Worm (Caenorhabditis elegans) whole organism, mixed stage, embryonic: Measurements from ENCODE around the gene phf-33.
A peak's percentile ranks its signal among the peaks of the same experiment; 100 is the strongest.

Experiments
- M03D4.4 ChIP-seq: sonication (generic microtip); optimal IDR thresholded peaks from 2 replicates; lab custom pipeline; 2017; ENCODE audit warnings: mild to moderate bottlenecking, missing genetic modification characterization, missing compliant biosample characterization
- bed-3 ChIP-seq: fragments of 200-800 bp; sonication (Bioruptor generic); optimal IDR thresholded peaks from 3 replicates; lab custom pipeline; 2018; ENCODE audit warnings: mild to moderate bottlenecking, missing genetic modification characterization, moderate library complexity, missing compliant biosample characterization
- blmp-1 ChIP-seq: fragments of 150-350 bp; optimal IDR thresholded peaks from 2 replicates; lab custom pipeline; 2014; ENCODE audit warnings: missing biosample characterization, missing genetic modification characterization
- ceh-43 ChIP-seq: fragments of 200-800 bp; sonication (Bioruptor generic); optimal IDR thresholded peaks from 2 replicates; lab custom pipeline; 2018; ENCODE audit warnings: mild to moderate bottlenecking, missing genetic modification characterization, moderate library complexity, missing compliant biosample characterization
- ceh-83 ChIP-seq: fragments of 200-800 bp; sonication (Bioruptor generic); optimal IDR thresholded peaks from 2 replicates; lab custom pipeline; 2018; ENCODE audit warnings: mild to moderate bottlenecking, missing genetic modification characterization, missing compliant biosample characterization
- ces-1 ChIP-seq: fragments of 150-350 bp; optimal IDR thresholded peaks from 2 replicates; lab custom pipeline; 2014; ENCODE audit warnings: missing biosample characterization, missing genetic modification reagents, missing genetic modification characterization
- cnd-1 ChIP-seq: fragments of 200-800 bp; sonication (Bioruptor generic); optimal IDR thresholded peaks from 2 replicates; lab custom pipeline; 2018; ENCODE audit warnings: mild to moderate bottlenecking, missing genetic modification characterization, missing compliant biosample characterization
- drap-1 ChIP-seq: fragments of 200-800 bp; sonication (Bioruptor generic); optimal IDR thresholded peaks from 3 replicates; lab custom pipeline; 2018; ENCODE audit warnings: mild to moderate bottlenecking, missing genetic modification characterization, missing compliant biosample characterization
- elt-1 ChIP-seq: sonication (generic microtip); optimal IDR thresholded peaks from 2 replicates; lab custom pipeline; 2017; ENCODE audit warnings: missing genetic modification characterization, mild to moderate bottlenecking, missing compliant biosample characterization, antibody characterized with exemption, moderate library complexity, borderline replicate concordance; ENCODE audit not compliant: insufficient read depth
- elt-3 ChIP-seq: fragments of 150-350 bp; optimal IDR thresholded peaks from 2 replicates; lab custom pipeline; 2014; ENCODE audit warnings: missing biosample characterization, missing genetic modification characterization
- flh-1 ChIP-seq: fragments of 200-800 bp; sonication (Bioruptor generic); optimal IDR thresholded peaks from 2 replicates; lab custom pipeline; 2018; ENCODE audit warnings: mild to moderate bottlenecking, missing genetic modification characterization, moderate library complexity, missing compliant biosample characterization
- ham-2 ChIP-seq: fragments of 200-800 bp; sonication (Bioruptor generic); optimal IDR thresholded peaks from 2 replicates; lab custom pipeline; 2018; ENCODE audit warnings: mild to moderate bottlenecking, missing genetic modification characterization, missing compliant biosample characterization
- hlh-1 ChIP-seq: fragments of 150-350 bp; optimal IDR thresholded peaks from 2 replicates; lab custom pipeline; 2014; ENCODE audit warnings: missing biosample characterization, missing genetic modification reagents, missing genetic modification characterization
- lin-13 ChIP-seq: fragments of 150-350 bp; optimal IDR thresholded peaks from 2 replicates; lab custom pipeline; 2014; ENCODE audit warnings: missing biosample characterization, missing genetic modification characterization
- lin-32 ChIP-seq: fragments of 200-800 bp; sonication (Bioruptor generic); optimal IDR thresholded peaks from 2 replicates; lab custom pipeline; 2018; ENCODE audit warnings: mild to moderate bottlenecking, missing genetic modification characterization, missing compliant biosample characterization
- mep-1 ChIP-seq: fragments of 150-350 bp; optimal IDR thresholded peaks from 2 replicates; lab custom pipeline; 2017; ENCODE audit warnings: missing biosample characterization, missing genetic modification reagents, missing genetic modification characterization, inconsistent platforms
- mls-2 ChIP-seq: sonication (generic microtip); optimal IDR thresholded peaks from 2 replicates; lab custom pipeline; 2016; ENCODE audit warnings: mild to moderate bottlenecking, missing genetic modification characterization, moderate library complexity, missing compliant biosample characterization
- nhr-12 ChIP-seq: fragments of 150-350 bp; optimal IDR thresholded peaks from 2 replicates; lab custom pipeline; 2014; ENCODE audit warnings: missing biosample characterization, missing genetic modification characterization
- nhr-2 ChIP-seq: fragments of 150-350 bp; optimal IDR thresholded peaks from 2 replicates; lab custom pipeline; 2014; ENCODE audit warnings: missing biosample characterization, missing genetic modification characterization
- nhr-237 ChIP-seq: fragments of 150-350 bp; optimal IDR thresholded peaks from 2 replicates; lab custom pipeline; 2014; ENCODE audit warnings: missing biosample characterization, missing genetic modification characterization
- nhr-28 ChIP-seq: fragments of 150-350 bp; optimal IDR thresholded peaks from 2 replicates; lab custom pipeline; 2014; ENCODE audit warnings: missing biosample characterization, missing genetic modification characterization
- nhr-76 ChIP-seq: sonication (generic microtip); optimal IDR thresholded peaks from 2 replicates; lab custom pipeline; 2017; ENCODE audit warnings: missing biosample characterization, missing genetic modification characterization
- pha-4 ChIP-seq: fragments of 150-350 bp; optimal IDR thresholded peaks from 2 replicates; lab custom pipeline; 2018; ENCODE audit warnings: missing biosample characterization, missing genetic modification reagents, missing genetic modification characterization
- sem-2 ChIP-seq: fragments of 200-800 bp; sonication (Bioruptor generic); optimal IDR thresholded peaks from 2 replicates; lab custom pipeline; 2018; ENCODE audit warnings: mild to moderate bottlenecking, missing genetic modification characterization, missing compliant biosample characterization
- snpc-4 ChIP-seq: fragments of 150-350 bp; optimal IDR thresholded peaks from 2 replicates; lab custom pipeline; 2014; ENCODE audit warnings: missing biosample characterization, missing genetic modification characterization
- sptf-1 ChIP-seq: sonication (generic microtip); optimal IDR thresholded peaks from 2 replicates; lab custom pipeline; 2017; ENCODE audit warnings: mild to moderate bottlenecking, missing genetic modification characterization, moderate library complexity, missing compliant biosample characterization
- unc-120 ChIP-seq: sonication (generic microtip); optimal IDR thresholded peaks from 2 replicates; lab custom pipeline; 2017; ENCODE audit warnings: missing genetic modification characterization, missing compliant biosample characterization; ENCODE audit not compliant: poor library complexity, severe bottlenecking
- unc-39 ChIP-seq: fragments of 150-350 bp; optimal IDR thresholded peaks from 2 replicates; lab custom pipeline; 2014; ENCODE audit warnings: missing biosample characterization, missing genetic modification characterization
- unc-62 ChIP-seq: fragments of 150-350 bp; optimal IDR thresholded peaks from 2 replicates; lab custom pipeline; 2014; ENCODE audit warnings: missing biosample characterization, missing genetic modification reagents, missing genetic modification characterization
- zip-8 ChIP-seq: fragments of 150-350 bp; optimal IDR thresholded peaks from 2 replicates; lab custom pipeline; 2014; ENCODE audit warnings: missing biosample characterization, missing genetic modification characterization
- ztf-11 ChIP-seq: fragments of 150-350 bp; optimal IDR thresholded peaks from 2 replicates; lab custom pipeline; 2014; ENCODE audit warnings: missing biosample characterization, missing genetic modification characterization

phf-33 gene

ce11 chrX:13320575-13320974, 41.8 kb upstream of the phf-33 start:
- TF ChIP-seq blmp-1 (tag; lab: Kevin White, UChicago) (no peak), nhr-76 (tag; lab: Kevin White, UChicago) (no peak), mls-2 (tag; lab: Kevin White, UChicago) (no peak), cnd-1 (tag; lab: Kevin White, UChicago) (no peak), unc-62 (GFP tag; lab: Kevin White, UChicago) (peak; percentile 27), nhr-2 (tag; lab: Kevin White, UChicago) (no peak), zip-8 (tag; lab: Kevin White, UChicago) (peak; percentile 2), nhr-28 (tag; lab: Kevin White, UChicago) (no peak)

- TF ChIP-seq hlh-1 (peak; percentile 16), ceh-83 (no peak)
These were observed 39.5 kb upstream of the phf-33 start for ce11 chrX:13318316-13318715.

- TF ChIP-seq nhr-237 (tag; lab: Kevin White, UChicago) (no peak), hlh-1 (peak; percentile 80)
- TF ChIP-seq, all 35 proteins: peak for 1
These were observed 38.8 kb upstream of the phf-33 start for ce11 chrX:13317532-13317931.

DNA sequence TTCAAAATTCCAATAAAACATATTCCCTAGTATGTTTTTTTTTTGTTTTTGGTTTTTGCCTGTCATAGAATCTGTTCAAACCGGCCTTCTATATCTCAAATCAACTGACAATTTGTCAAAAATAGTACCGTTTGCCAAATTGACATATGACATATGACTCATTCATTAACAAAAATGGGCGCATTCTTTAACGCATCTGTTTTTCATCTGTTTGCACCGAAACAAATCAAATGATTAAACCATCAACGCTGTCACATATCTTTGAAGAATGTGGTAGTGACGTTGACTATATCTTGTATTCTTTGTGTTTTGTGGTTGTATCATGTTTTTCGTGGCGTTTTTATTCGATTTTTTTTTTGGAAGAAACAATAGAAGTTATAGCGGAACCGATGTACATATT, 36.3 kb upstream of the phf-33 start:
- no peak for TF ChIP-seq sem-2 (GFP tag; lab: Kevin White, UChicago)
- TF ChIP-seq ztf-11 (tag; lab: Kevin White, UChicago): no peak
- TF ChIP-seq lin-13 (tag; lab: Kevin White, UChicago): no peak
- TF ChIP-seq lin-32 (GFP tag; lab: Kevin White, UChicago): no peak
- TF ChIP-seq ces-1 (GFP tag; lab: Kevin White, UChicago): no peak
- no peak for TF ChIP-seq mep-1 (tag; lab: Kevin White, UChicago)
- no peak for TF ChIP-seq pha-4 (tag; lab: Kevin White, UChicago)
- no peak for TF ChIP-seq ham-2 (GFP tag; lab: Kevin White, UChicago)
- no peak for TF ChIP-seq hlh-1
- no peak for TF ChIP-seq flh-1
- TF ChIP-seq nhr-12 (tag; lab: Kevin White, UChicago): no peak
- TF ChIP-seq nhr-237 (tag; lab: Kevin White, UChicago): no peak
- no peak for TF ChIP-seq blmp-1 (tag; lab: Kevin White, UChicago)
- TF ChIP-seq drap-1: no peak
- no peak for TF ChIP-seq mls-2 (tag; lab: Kevin White, UChicago)
- TF ChIP-seq unc-39 (tag; lab: Kevin White, UChicago): no peak
- no peak for TF ChIP-seq elt-3 (tag; lab: Kevin White, UChicago)
- no peak for TF ChIP-seq unc-62 (GFP tag; lab: Kevin White, UChicago)

DNA sequence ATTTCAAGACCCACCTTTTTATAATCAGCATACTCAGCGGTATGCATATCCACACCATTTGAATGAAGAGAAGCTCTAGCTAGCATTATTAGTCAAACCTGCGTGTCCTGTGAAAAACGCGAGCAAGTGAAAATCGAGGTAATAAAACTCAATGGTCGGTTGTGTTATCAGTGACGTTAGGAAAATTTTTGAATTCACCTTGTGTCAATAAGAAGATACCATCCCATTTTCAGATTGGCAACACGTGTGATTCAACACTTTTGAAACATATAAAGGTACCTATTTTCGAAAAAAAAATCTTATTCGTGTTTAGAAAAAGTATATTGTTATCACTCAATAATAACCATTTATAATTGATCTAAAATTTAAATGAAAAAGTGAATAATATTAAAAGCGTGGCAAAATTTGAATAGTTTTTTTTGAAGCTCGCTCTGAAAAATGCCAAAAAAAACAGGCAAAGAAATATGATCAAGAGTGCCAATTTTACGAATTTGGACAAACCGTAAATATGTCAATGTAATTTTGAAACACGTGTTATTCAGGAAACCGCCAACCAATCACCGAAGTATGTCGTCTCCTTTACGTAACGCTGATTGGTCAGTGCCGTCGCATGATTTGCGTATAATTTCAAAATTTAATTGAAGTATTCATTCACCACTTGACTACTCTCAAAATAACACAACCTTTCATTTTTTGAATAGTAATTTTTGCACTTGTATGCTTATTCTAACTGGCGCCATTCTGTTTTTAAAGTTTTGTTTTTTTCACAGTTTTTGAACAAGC, 33.1 kb upstream of the phf-33 start, which contains the start of gene F46G10.1:
F46G10.1 (minus strand) TSS at position 115 of the 783 bp plus-strand sequence.
- no peak for TF ChIP-seq elt-1

DNA sequence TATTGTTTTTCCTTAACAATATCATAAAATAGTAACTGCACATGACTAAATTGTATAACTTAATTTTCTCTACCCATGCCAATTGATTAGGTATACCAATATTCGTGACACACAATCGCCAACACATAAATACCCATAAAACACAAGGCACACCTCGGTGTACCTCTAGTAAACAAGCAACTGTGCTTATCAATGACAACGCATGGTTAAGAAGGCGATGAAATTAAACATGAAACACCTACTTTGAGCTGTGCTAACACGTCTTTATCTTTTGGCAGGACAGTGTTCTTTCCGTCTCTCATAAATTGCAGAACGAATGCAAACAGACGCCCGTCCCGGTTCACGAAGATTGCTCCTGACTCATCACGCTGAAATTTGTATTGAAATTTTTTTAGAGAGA, 32.0 kb upstream of the phf-33 start:
- no peak for TF ChIP-seq elt-1
- no peak for TF ChIP-seq ham-2 (GFP tag; lab: Kevin White, UChicago)
- TF ChIP-seq unc-120 (tag; lab: Kevin White, UChicago): no peak
- no peak for TF ChIP-seq mep-1 (tag; lab: Kevin White, UChicago)
- no peak for TF ChIP-seq M03D4.4 (tag; lab: Kevin White, UChicago)
- TF ChIP-seq sptf-1 (tag; lab: Kevin White, UChicago): no peak
- TF ChIP-seq drap-1: no peak
- no peak for TF ChIP-seq zip-8 (tag; lab: Kevin White, UChicago)
- TF ChIP-seq bed-3 (GFP tag; lab: Kevin White, UChicago): no peak
- no peak for TF ChIP-seq hlh-1
- no peak for TF ChIP-seq ceh-43 (GFP tag; lab: Kevin White, UChicago)
- no peak for TF ChIP-seq snpc-4 (tag; lab: Kevin White, UChicago)
- no peak for TF ChIP-seq flh-1
- TF ChIP-seq unc-39 (tag; lab: Kevin White, UChicago): no peak
- no peak for TF ChIP-seq nhr-2 (tag; lab: Kevin White, UChicago)
- TF ChIP-seq lin-13 (tag; lab: Kevin White, UChicago): no peak
- no peak for TF ChIP-seq ceh-83
- TF ChIP-seq elt-3 (tag; lab: Kevin White, UChicago): no peak
- TF ChIP-seq, all 35 proteins: peak for 0
